Worm (Caenorhabditis elegans) whole organism, L2 larva: ENCODE measurements around the gene ech-6.

Experiments used
- F13H6.1 ChIP-seq: sonication (generic microtip); optimal IDR thresholded peaks from 2 replicates; lab custom pipeline; 2016; ENCODE audit warnings: missing genetic modification characterization, missing compliant biosample characterization
- ama-1 ChIP-seq: fragments of 150-350 bp; optimal IDR thresholded peaks from 2 replicates; lab custom pipeline; 2018; ENCODE audit warnings: inconsistent platforms
- blmp-1 ChIP-seq: sonication (generic microtip); optimal IDR thresholded peaks from 2 replicates; lab custom pipeline; 2017; ENCODE audit warnings: missing genetic modification characterization, mild to moderate bottlenecking, missing compliant biosample characterization, antibody characterized with exemption, moderate library complexity; ENCODE audit not compliant: insufficient read depth
- elt-3 ChIP-seq: sonication (generic microtip); optimal IDR thresholded peaks from 2 replicates; lab custom pipeline; 2017; ENCODE audit warnings: missing biosample characterization, missing genetic modification characterization
- lin-13 ChIP-seq: fragments of 150-350 bp; optimal IDR thresholded peaks from 2 replicates; lab custom pipeline; 2014; ENCODE audit warnings: missing biosample characterization, missing genetic modification reagents, missing genetic modification characterization
- mdl-1 ChIP-seq, 2 experiments: fragments of 150-350 bp in 1 of 2; sonication (generic microtip) in 1 of 2; optimal IDR thresholded peaks; 2 replicates each; lab custom pipeline; 2017; ENCODE audit warnings: missing biosample characterization in 2 of 2, missing genetic modification characterization in 2 of 2
- nhr-11 ChIP-seq: fragments of 150-350 bp; optimal IDR thresholded peaks from 2 replicates; lab custom pipeline; 2014; ENCODE audit warnings: missing biosample characterization, missing genetic modification characterization
- nhr-129 ChIP-seq: fragments of 150-350 bp; optimal IDR thresholded peaks from 2 replicates; lab custom pipeline; 2014; ENCODE audit warnings: missing biosample characterization, missing genetic modification characterization
- nhr-21 ChIP-seq: fragments of 150-350 bp; optimal IDR thresholded peaks from 2 replicates; lab custom pipeline; 2014; ENCODE audit warnings: missing biosample characterization, missing genetic modification characterization
- nhr-25 ChIP-seq: fragments of 150-350 bp; sonication (generic microtip); optimal IDR thresholded peaks from 3 replicates; lab custom pipeline; 2014; ENCODE audit warnings: missing biosample characterization, missing genetic modification characterization
- nhr-77 ChIP-seq: fragments of 150-350 bp; optimal IDR thresholded peaks from 2 replicates; lab custom pipeline; 2014; ENCODE audit warnings: missing biosample characterization, missing genetic modification characterization
- peb-1 ChIP-seq: fragments of 150-350 bp; optimal IDR thresholded peaks from 2 replicates; lab custom pipeline; 2014; ENCODE audit warnings: missing biosample characterization, missing genetic modification characterization
- unc-62 ChIP-seq: fragments of 150-350 bp; optimal IDR thresholded peaks from 2 replicates; lab custom pipeline; 2014; ENCODE audit warnings: missing biosample characterization, missing genetic modification reagents, missing genetic modification characterization
- ztf-4 ChIP-seq: fragments of 150-350 bp; optimal IDR thresholded peaks from 2 replicates; lab custom pipeline; 2014; ENCODE audit warnings: missing biosample characterization, missing genetic modification characterization

The ech-6 gene

ce11 chrIII:9701798-9702197 lies 50.9 kb downstream of the ech-6 start:
- no peak for TF ChIP-seq nhr-25 (tag; lab: Kevin White, UChicago)
- TF ChIP-seq lin-13 (GFP tag; lab: Kevin White, UChicago), result no peak
- TF ChIP-seq nhr-21 (tag; lab: Kevin White, UChicago), result no peak
- TF ChIP-seq blmp-1 (tag; lab: Kevin White, UChicago), result no peak
- TF ChIP-seq ama-1 (lab: Kevin White, UChicago), result no peak
- TF ChIP-seq nhr-11, result no peak
- no peak for TF ChIP-seq unc-62
- no peak for TF ChIP-seq mdl-1 (tag; optimal IDR thresholded peaks at IDR 0.05; lab: Kevin White, UChicago)
- no peak for TF ChIP-seq F13H6.1 (tag; lab: Kevin White, UChicago)
- no peak for TF ChIP-seq nhr-77 (tag; lab: Kevin White, UChicago)
- TF ChIP-seq elt-3 (tag; lab: Kevin White, UChicago), result no peak
- TF ChIP-seq ztf-4 (tag; lab: Kevin White, UChicago), result no peak
- no peak for TF ChIP-seq nhr-129
- no peak for TF ChIP-seq peb-1
